Worm (Caenorhabditis elegans): ENCODE results near the gene AH9.1.

- TF ChIP-seq him-1 (tag; optimal IDR thresholded peaks at IDR 0.05) (no peak), W03F9.2 (tag; optimal IDR thresholded peaks at IDR 0.05) (no peak), dao-5 (tag; optimal IDR thresholded peaks at IDR 0.05) (no peak)
Measured at ce11 chrX:2233929-2234328, 12.9 kb downstream of the AH9.1 start, which contains the start of gene T14F9.2.
